Fruit fly (Drosophila melanogaster) whole organism, wandering third instar larva: ENCODE data around the gene CG1024.

Experiments
- Abd-B ChIP-seq: fragments of >200 bp; optimal IDR thresholded peaks from 2 replicates; lab custom pipeline; 2017; ENCODE audit warnings: missing biosample characterization, missing genetic modification characterization
- CG32264 ChIP-seq: fragments of 200-800 bp; sonication (Bioruptor generic); optimal IDR thresholded peaks from 2 replicates; lab custom pipeline; 2016; ENCODE audit warnings: missing biosample characterization, missing genetic modification characterization
- CG9705 ChIP-seq: fragments of 200-800 bp; sonication (Bioruptor generic); optimal IDR thresholded peaks from 2 replicates; lab custom pipeline; 2018; ENCODE audit warnings: missing biosample characterization, mild to moderate bottlenecking, missing genetic modification characterization
- Dif ChIP-seq: fragments of 200-275, 200-300 bp; sonication (Bioruptor generic); optimal IDR thresholded peaks from 2 replicates; lab custom pipeline; 2018; ENCODE audit warnings: missing biosample characterization, missing genetic modification characterization; ENCODE audit not compliant: partially characterized antibody
- GATAd ChIP-seq: sonication (Bioruptor generic); optimal IDR thresholded peaks from 2 replicates; lab custom pipeline; 2016; ENCODE audit warnings: missing biosample characterization, missing genetic modification characterization
- HLH106 ChIP-seq: fragments of 200-800 bp; optimal IDR thresholded peaks from 3 replicates; lab custom pipeline; 2019; ENCODE audit warnings: missing biosample characterization, mild to moderate bottlenecking, missing genetic modification characterization, moderate library complexity
- Hnf4 ChIP-seq: fragments of 200-800 bp; sonication (Bioruptor generic); optimal IDR thresholded peaks from 2 replicates; lab custom pipeline; 2016; ENCODE audit warnings: missing biosample characterization, mild to moderate bottlenecking, missing genetic modification characterization
- Hr83 ChIP-seq: fragments of 200-300 bp; sonication (Bioruptor generic); optimal IDR thresholded peaks from 2 replicates; lab custom pipeline; 2016; ENCODE audit warnings: missing biosample characterization, mild to moderate bottlenecking, missing genetic modification characterization, moderate library complexity; ENCODE audit not compliant: poor library complexity, severe bottlenecking
- Jra ChIP-seq: sonication (Bioruptor generic); optimal IDR thresholded peaks from 2 replicates; lab custom pipeline; 2016; ENCODE audit warnings: missing biosample characterization, missing genetic modification characterization
- Sp1 ChIP-seq: fragments of 200-800 bp; sonication (Bioruptor generic); optimal IDR thresholded peaks from 3 replicates; lab custom pipeline; 2019; ENCODE audit warnings: missing biosample characterization, mild to moderate bottlenecking, missing genetic modification characterization, moderate library complexity
- Vsx2 ChIP-seq: fragments of 200-300, 225-300 bp; sonication (Bioruptor generic); optimal IDR thresholded peaks from 2 replicates; lab custom pipeline; 2018; ENCODE audit warnings: missing biosample characterization, missing genetic modification characterization; ENCODE audit not compliant: partially characterized antibody
- br ChIP-seq: fragments of 200-800 bp; sonication (Bioruptor generic); optimal IDR thresholded peaks from 2 replicates; lab custom pipeline; 2016; ENCODE audit warnings: missing biosample characterization, missing genetic modification characterization
- dmrt93B ChIP-seq: fragments of 200-800 bp; sonication (Bioruptor generic); optimal IDR thresholded peaks from 2 replicates; lab custom pipeline; 2018; ENCODE audit warnings: missing biosample characterization, mild to moderate bottlenecking, missing genetic modification characterization
- dsf ChIP-seq: sonication (Bioruptor generic); optimal IDR thresholded peaks from 2 replicates; lab custom pipeline; 2016; ENCODE audit warnings: missing biosample characterization, missing genetic modification characterization, borderline replicate concordance
- ey ChIP-seq: fragments of 200-800 bp; sonication (Bioruptor generic); optimal IDR thresholded peaks from 2 replicates; lab custom pipeline; 2016; ENCODE audit warnings: missing biosample characterization, missing genetic modification characterization
- foxo ChIP-seq, 2 experiments: fragments of 200-800 bp; sonication (Bioruptor generic); optimal IDR thresholded peaks; 2 replicates in 1 of 2; 3 replicates in 1 of 2; lab custom pipeline; 2016 to 2017; ENCODE audit warnings: missing biosample characterization in 2 of 2, missing genetic modification characterization in 2 of 2
- fru ChIP-seq: fragments of 200-800 bp; sonication (Bioruptor generic); optimal IDR thresholded peaks from 3 replicates; lab custom pipeline; 2016; ENCODE audit warnings: missing biosample characterization, mild to moderate bottlenecking, missing genetic modification characterization
- jim ChIP-seq: fragments of 175-275, 200-325 bp; sonication (Bioruptor generic); optimal IDR thresholded peaks from 2 replicates; lab custom pipeline; 2016; ENCODE audit warnings: missing biosample characterization, mild to moderate bottlenecking, missing genetic modification characterization
- lola ChIP-seq: fragments of >200 bp; optimal IDR thresholded peaks from 2 replicates; lab custom pipeline; 2017; ENCODE audit warnings: missing biosample characterization, missing genetic modification characterization
- psq ChIP-seq: fragments of 200-800 bp; sonication (Bioruptor generic); optimal IDR thresholded peaks from 3 replicates; lab custom pipeline; 2017; ENCODE audit warnings: missing biosample characterization, mild to moderate bottlenecking, missing genetic modification characterization, moderate library complexity
- rgr ChIP-seq: fragments of 200-800 bp; sonication (Bioruptor generic); optimal IDR thresholded peaks from 3 replicates; lab custom pipeline; 2016; ENCODE audit warnings: missing biosample characterization, mild to moderate bottlenecking, missing genetic modification characterization
- sv ChIP-seq: fragments of 200-800 bp; sonication (Bioruptor generic); optimal IDR thresholded peaks from 3 replicates; lab custom pipeline; 2016; ENCODE audit warnings: missing biosample characterization, missing genetic modification characterization
- tai ChIP-seq: sonication (Bioruptor generic); optimal IDR thresholded peaks from 2 replicates; lab custom pipeline; 2016; ENCODE audit warnings: missing biosample characterization, missing genetic modification characterization
- usp ChIP-seq: fragments of >200 bp; optimal IDR thresholded peaks from 2 replicates; lab custom pipeline; 2017; ENCODE audit warnings: missing biosample characterization, missing genetic modification characterization
- woc ChIP-seq: sonication (Bioruptor generic); optimal IDR thresholded peaks from 2 replicates; lab custom pipeline; 2016; ENCODE audit warnings: missing biosample characterization, mild to moderate bottlenecking, missing genetic modification characterization

Gene CG1024

DNA sequence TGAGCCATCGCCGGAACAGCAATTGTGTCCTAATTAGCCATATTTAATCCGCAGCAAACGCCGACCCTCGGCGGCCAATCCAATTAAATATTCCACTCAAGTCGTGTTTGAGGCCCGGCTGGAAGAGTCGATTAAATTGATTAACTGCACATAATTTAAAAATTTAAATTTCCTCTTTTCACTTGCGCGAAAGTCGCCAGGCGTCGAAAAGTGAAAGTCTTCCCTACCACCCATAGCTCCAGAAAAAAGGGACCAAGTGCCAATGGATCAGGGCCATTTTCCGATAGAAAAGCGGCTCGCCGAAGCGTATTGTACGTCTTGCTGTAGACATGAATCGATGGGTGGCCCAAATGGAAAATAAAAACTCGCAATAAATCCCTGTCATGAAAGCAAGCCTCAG lies 42.7 kb downstream of the CG1024 start:
- TF ChIP-seq tai (no peak), HLH106 (tag; lab: Kevin White, UChicago) (no peak), rgr (GFP tag; lab: Kevin White, UChicago) (no peak), ey (GFP tag; lab: Kevin White, UChicago) (no peak), Vsx2 (GFP tag; lab: Kevin White, UChicago) (no peak), usp (GFP tag; lab: Kevin White, UChicago) (no peak), br (GFP tag; lab: Kevin White, UChicago) (no peak), CG32264 (no peak), Hnf4 (GFP tag; lab: Kevin White, UChicago) (no peak), Sp1 (GFP tag; lab: Kevin White, UChicago) (no peak), CG9705 (GFP tag; lab: Kevin White, UChicago) (no peak), GATAd (GFP tag; lab: Kevin White, UChicago) (no peak), jim (no peak), Jra (GFP tag; lab: Kevin White, UChicago) (no peak), Abd-B (GFP tag; lab: Kevin White, UChicago) (no peak), fru (GFP tag; lab: Kevin White, UChicago) (no peak)
- TF ChIP-seq, all 38 proteins: peak for 0

DNA sequence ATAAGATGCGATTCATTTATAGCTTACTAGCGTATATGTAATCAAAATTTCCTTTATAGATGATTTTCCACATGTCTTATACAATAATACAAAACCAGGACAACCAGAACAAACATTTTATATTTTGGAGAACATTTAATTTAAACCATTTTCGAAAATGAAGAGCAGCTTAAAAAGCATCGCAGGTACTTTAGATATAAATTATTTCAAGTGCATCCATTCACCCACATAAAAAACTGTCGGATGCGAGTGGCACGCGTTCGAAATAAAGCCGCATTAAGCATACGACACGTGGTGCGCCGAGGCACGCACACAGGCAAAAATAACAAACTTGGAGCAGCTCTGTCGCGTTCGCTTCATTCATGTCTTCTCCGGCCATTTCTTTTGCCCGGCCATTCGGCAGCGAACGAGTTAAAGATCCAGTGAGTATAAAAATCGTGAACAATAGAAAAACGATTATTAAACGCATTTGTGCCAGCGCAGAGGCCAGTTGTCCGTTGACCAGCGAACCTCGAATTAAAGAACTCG lies 45.2 kb downstream of the CG1024 start, which contains the start of gene Osi19:
Gene Osi19 (plus strand): TSS at position 457 of the 528 bp plus-strand sequence.
- no peak for TF ChIP-seq dsf (GFP tag; lab: Kevin White, UChicago)
- no peak for TF ChIP-seq Hr83
- no peak for TF ChIP-seq br (GFP tag; lab: Kevin White, UChicago)
- no peak for TF ChIP-seq HLH106 (tag; lab: Kevin White, UChicago)
- no peak for TF ChIP-seq Dif (GFP tag; lab: Kevin White, UChicago)
- TF ChIP-seq lola (GFP tag; lab: Kevin White, UChicago), result no peak
- TF ChIP-seq dmrt93B (GFP tag; lab: Kevin White, UChicago), result no peak
- TF ChIP-seq psq (GFP tag; lab: Kevin White, UChicago), result no peak
- no peak for TF ChIP-seq foxo (GFP tag; optimal IDR thresholded peaks at IDR 0.05; lab: Kevin White, UChicago)
- no peak for TF ChIP-seq sv (GFP tag; lab: Kevin White, UChicago)

- TF ChIP-seq woc (GFP tag; lab: Kevin White, UChicago) (no peak), HLH106 (tag; lab: Kevin White, UChicago) (no peak)
- TF ChIP-seq, all 38 proteins: peak for 0
These were observed 50.3 kb downstream of the CG1024 start, which contains the start of gene Osi18 for dm6 chr3R:6329774-6330298. Gene Osi18, plus strand, starts transcription at chr3R:6330248.
